Fruit fly (Drosophila melanogaster) whole organism, embryonic: ENCODE measurements around the gene Cpr30B.

Source experiments
- Atf-2 ChIP-seq: fragments of 200-800 bp; sonication (Bioruptor generic); optimal IDR thresholded peaks from 2 replicates; lab custom pipeline; 2016; ENCODE audit warnings: missing biosample characterization, missing genetic modification characterization
- Awh ChIP-seq: fragments of 200-800 bp; sonication (Bioruptor generic); IDR thresholded peaks from 2 replicates; pipeline ENCODE4, ENCODE4 v1.3.6; 2022; ENCODE audit warnings: missing biosample characterization, missing genetic modification characterization
- Bteb2 ChIP-seq: fragments of 200-800 bp; sonication (Bioruptor generic); optimal IDR thresholded peaks from 2 replicates; lab custom pipeline; 2016; ENCODE audit warnings: missing biosample characterization, missing genetic modification characterization
- C15 ChIP-seq: fragments of 200-800 bp; sonication (Bioruptor generic); IDR thresholded peaks from 3 replicates; pipeline ENCODE4 v1.3.6; 2022; ENCODE audit warnings: missing biosample characterization, missing genetic modification characterization
- CG11247 ChIP-seq: fragments of 200-800 bp; sonication (Bioruptor generic); IDR thresholded peaks from 2 replicates; pipeline ENCODE4 v1.3.6; 2022; ENCODE audit warnings: missing biosample characterization, missing genetic modification characterization
- CG12155 ChIP-seq: fragments of 200-800 bp; sonication (Bioruptor generic); optimal IDR thresholded peaks from 3 replicates; lab custom pipeline; 2016; ENCODE audit warnings: missing biosample characterization, missing genetic modification characterization
- CG17328 ChIP-seq: fragments of 200-800 bp; sonication (Bioruptor generic); IDR thresholded peaks from 2 replicates; pipeline ENCODE4 v1.3.6; 2022; ENCODE audit warnings: missing biosample characterization, missing genetic modification characterization
- CG31441 ChIP-seq: fragments of 200-800 bp; sonication (Bioruptor generic); IDR thresholded peaks from 2 replicates; pipeline ENCODE4 v1.3.6; 2022; ENCODE audit warnings: missing biosample characterization, missing genetic modification characterization
- CG4707 ChIP-seq: fragments of 200-800 bp; sonication (Bioruptor generic); optimal IDR thresholded peaks from 2 replicates; lab custom pipeline; 2018; ENCODE audit warnings: missing biosample characterization, mild to moderate bottlenecking, missing genetic modification characterization, moderate library complexity
- CG6689 ChIP-seq: fragments of 200-800 bp; sonication (Bioruptor generic); IDR thresholded peaks from 2 replicates; pipeline ENCODE4 v1.3.6; 2022; ENCODE audit warnings: missing biosample characterization, missing genetic modification characterization
- CG6791 ChIP-seq: fragments of 200-800 bp; sonication (Bioruptor generic); IDR thresholded peaks from 3 replicates; pipeline ENCODE4 v1.3.6; 2022; ENCODE audit warnings: missing biosample characterization, missing genetic modification characterization; ENCODE audit not compliant: partially characterized antibody
- CG7271 ChIP-seq: fragments of 200-800 bp; sonication (Bioruptor generic); optimal IDR thresholded peaks from 2 replicates; lab custom pipeline; 2018; ENCODE audit warnings: missing biosample characterization, mild to moderate bottlenecking, missing genetic modification characterization, moderate library complexity
- CG8359 ChIP-seq: fragments of 200-800 bp; sonication (Bioruptor generic); optimal IDR thresholded peaks from 2 replicates; lab custom pipeline; 2017; ENCODE audit warnings: missing biosample characterization, mild to moderate bottlenecking, missing genetic modification characterization, borderline replicate concordance
- CG8765 ChIP-seq: fragments of 200-800 bp; sonication (Bioruptor generic); IDR thresholded peaks from 2 replicates; pipeline ENCODE4 v1.3.6; 2022; ENCODE audit warnings: missing biosample characterization, missing genetic modification characterization
- CG8924 ChIP-seq: fragments of 200-800 bp; optimal IDR thresholded peaks from 3 replicates; lab custom pipeline; 2019; ENCODE audit warnings: missing biosample characterization, mild to moderate bottlenecking, missing genetic modification characterization, moderate library complexity
- CG9215 ChIP-seq: fragments of 200-800 bp; sonication (Bioruptor generic); IDR thresholded peaks from 2 replicates; pipeline ENCODE4 v1.3.6; 2022; ENCODE audit warnings: missing biosample characterization, missing genetic modification characterization
- CG9817 ChIP-seq: fragments of 200-800 bp; sonication (Bioruptor generic); optimal IDR thresholded peaks from 2 replicates; lab custom pipeline; 2018; ENCODE audit warnings: missing biosample characterization, mild to moderate bottlenecking, missing genetic modification characterization, moderate library complexity
- CG9876 ChIP-seq: fragments of 200-800 bp; sonication (Bioruptor generic); optimal IDR thresholded peaks from 2 replicates; lab custom pipeline; 2016; ENCODE audit warnings: missing biosample characterization, missing genetic modification characterization
- CoRest ChIP-seq: fragments of 200-800 bp; sonication (Bioruptor generic); optimal IDR thresholded peaks from 3 replicates; lab custom pipeline; 2018; ENCODE audit warnings: missing biosample characterization, mild to moderate bottlenecking, missing genetic modification characterization, moderate library complexity
- CrebB ChIP-seq: fragments of 200-800 bp; sonication (Bioruptor generic); optimal IDR thresholded peaks from 3 replicates; lab custom pipeline; 2018; ENCODE audit warnings: missing biosample characterization, mild to moderate bottlenecking, missing genetic modification characterization
- D ChIP-seq, 2 experiments: fragments of 200-800 bp in 1 of 2; fragments of >200 bp in 1 of 2; sonication (Bioruptor generic) in 1 of 2; optimal IDR thresholded peaks; 2 replicates in 1 of 2; 3 replicates in 1 of 2; lab custom pipeline; 2017; ENCODE audit warnings: mild to moderate bottlenecking in 1 of 2, missing biosample characterization in 1 of 2, missing genetic modification characterization in 1 of 2, missing genetic modification reagents in 1 of 2
- D19A ChIP-seq: fragments of 200-800 bp; optimal IDR thresholded peaks from 3 replicates; lab custom pipeline; 2019; ENCODE audit warnings: missing biosample characterization, mild to moderate bottlenecking, missing genetic modification characterization, moderate library complexity
- D19B ChIP-seq: fragments of 200-800 bp; sonication (Bioruptor generic); optimal IDR thresholded peaks from 2 replicates; lab custom pipeline; 2017; ENCODE audit warnings: missing biosample characterization, mild to moderate bottlenecking, missing genetic modification characterization
- Fer3 ChIP-seq: fragments of 200-800 bp; sonication (Bioruptor generic); optimal IDR thresholded peaks from 2 replicates; lab custom pipeline; 2018; ENCODE audit warnings: missing biosample characterization, mild to moderate bottlenecking, missing genetic modification characterization, moderate library complexity
- HLHmδ ChIP-seq: fragments of 200-800 bp; sonication (Bioruptor generic); optimal IDR thresholded peaks from 2 replicates; lab custom pipeline; 2018; ENCODE audit warnings: missing biosample characterization, mild to moderate bottlenecking, missing genetic modification characterization, moderate library complexity
- Jarid2 ChIP-seq: fragments of 200-800 bp; sonication (Bioruptor generic); optimal IDR thresholded peaks from 3 replicates; lab custom pipeline; 2017; ENCODE audit warnings: mild to moderate bottlenecking, missing biosample characterization, missing genetic modification reagents, missing genetic modification characterization
- NC2β ChIP-seq: fragments of 200-800 bp; sonication (Bioruptor generic); optimal IDR thresholded peaks from 2 replicates; lab custom pipeline; 2016; ENCODE audit warnings: missing biosample characterization, missing genetic modification characterization
- Oaz ChIP-seq: fragments of 200-800 bp; sonication (Bioruptor generic); IDR thresholded peaks from 2 replicates; pipeline ENCODE4 v1.3.6; 2022; ENCODE audit warnings: missing biosample characterization, missing genetic modification characterization
- Poxn ChIP-seq: fragments of 200-800 bp; sonication (Bioruptor generic); IDR thresholded peaks from 2 replicates; pipeline ENCODE4 v1.3.6; 2022; ENCODE audit warnings: missing biosample characterization, missing genetic modification characterization
- Scr ChIP-seq: fragments of 200-800 bp; sonication (Bioruptor generic); IDR thresholded peaks from 2 replicates; pipeline ENCODE4 v1.3.6; 2022; ENCODE audit warnings: missing biosample characterization, missing genetic modification characterization; ENCODE audit not compliant: partially characterized antibody
- Sin3A ChIP-seq: fragments of >200 bp; optimal IDR thresholded peaks from 2 replicates; lab custom pipeline; 2018
- Sox102F ChIP-seq: fragments of 200-800 bp; sonication (Bioruptor generic); optimal IDR thresholded peaks from 2 replicates; lab custom pipeline; 2018; ENCODE audit warnings: missing biosample characterization, mild to moderate bottlenecking, missing genetic modification characterization, moderate library complexity
- ab ChIP-seq: fragments of 200-800 bp; sonication (Bioruptor generic); optimal IDR thresholded peaks from 2 replicates; lab custom pipeline; 2016; ENCODE audit warnings: missing biosample characterization, missing genetic modification characterization
- abd-A ChIP-seq: fragments of 200-800 bp; sonication (Bioruptor generic); optimal IDR thresholded peaks from 3 replicates; lab custom pipeline; 2019; ENCODE audit warnings: missing biosample characterization, mild to moderate bottlenecking, missing genetic modification characterization, moderate library complexity
- corto ChIP-seq: fragments of 200-800 bp; sonication (Bioruptor generic); optimal IDR thresholded peaks from 2 replicates; lab custom pipeline; 2016; ENCODE audit warnings: missing biosample characterization, mild to moderate bottlenecking, missing genetic modification characterization, moderate library complexity
- da ChIP-seq: fragments of 200-800 bp; sonication (Bioruptor generic); optimal IDR thresholded peaks from 2 replicates; lab custom pipeline; 2016; ENCODE audit warnings: missing biosample characterization, missing genetic modification characterization
- eyg ChIP-seq: fragments of 200-800 bp; sonication (Bioruptor generic); optimal IDR thresholded peaks from 3 replicates; lab custom pipeline; 2016; ENCODE audit warnings: missing biosample characterization, missing genetic modification characterization
- grau ChIP-seq: fragments of 200-800 bp; optimal IDR thresholded peaks from 3 replicates; lab custom pipeline; 2019; ENCODE audit warnings: missing biosample characterization, mild to moderate bottlenecking, missing genetic modification characterization, moderate library complexity
- gsb-n ChIP-seq: fragments of 200-800 bp; sonication (Bioruptor generic); optimal IDR thresholded peaks from 3 replicates; lab custom pipeline; 2018; ENCODE audit warnings: missing biosample characterization, mild to moderate bottlenecking, missing genetic modification characterization
- gt ChIP-seq: fragments of 200-800 bp; sonication (Bioruptor generic); IDR thresholded peaks from 2 replicates; pipeline ENCODE4 v1.3.6; 2022; ENCODE audit warnings: missing biosample characterization, missing genetic modification characterization
- h ChIP-seq: fragments of >200 bp; optimal IDR thresholded peaks from 2 replicates; lab custom pipeline; 2017
- hkb ChIP-seq, 2 experiments: fragments of 200-800 bp in 1 of 2; fragments of >200 bp in 1 of 2; sonication (Bioruptor generic) in 1 of 2; IDR thresholded peaks in 1 of 2; optimal IDR thresholded peaks in 1 of 2; 2 replicates each; pipeline versions ENCODE4 v1.3.6 to Lab custom; 2017 to 2022; ENCODE audit warnings: missing biosample characterization in 1 of 2, missing genetic modification characterization in 1 of 2
- lmd ChIP-seq: fragments of 200-800 bp; sonication (Bioruptor generic); IDR thresholded peaks from 2 replicates; pipeline ENCODE4 v1.3.6; 2022; ENCODE audit warnings: missing biosample characterization, missing genetic modification characterization
- nom ChIP-seq: fragments of 200-800 bp; sonication (Bioruptor generic); optimal IDR thresholded peaks from 2 replicates; lab custom pipeline; 2017; ENCODE audit warnings: missing biosample characterization, missing genetic modification characterization, mild to moderate bottlenecking, moderate library complexity, missing genetic modification reagents
- phol ChIP-seq: fragments of 200-800 bp; sonication (Bioruptor generic); optimal IDR thresholded peaks from 3 replicates; lab custom pipeline; 2018; ENCODE audit warnings: missing biosample characterization, mild to moderate bottlenecking, missing genetic modification characterization, moderate library complexity
- psq ChIP-seq: fragments of 200-800 bp; sonication (Bioruptor generic); optimal IDR thresholded peaks from 2 replicates; lab custom pipeline; 2017; ENCODE audit warnings: missing biosample characterization, missing genetic modification characterization
- sim ChIP-seq: fragments of 200-800 bp; sonication (Bioruptor generic); IDR thresholded peaks from 2 replicates; pipeline ENCODE4 v1.3.6; 2022; ENCODE audit warnings: missing biosample characterization, missing genetic modification characterization
- tin ChIP-seq: fragments of 200-800 bp; sonication (Bioruptor generic); optimal IDR thresholded peaks from 3 replicates; lab custom pipeline; 2016; ENCODE audit warnings: missing biosample characterization, missing genetic modification characterization
- tna ChIP-seq: fragments of 200-800 bp; sonication (Bioruptor generic); IDR thresholded peaks from 2 replicates; pipeline ENCODE4 v1.3.6; 2022; ENCODE audit warnings: missing biosample characterization, missing genetic modification characterization; ENCODE audit not compliant: partially characterized antibody
- trem ChIP-seq: fragments of 200-800 bp; optimal IDR thresholded peaks from 3 replicates; lab custom pipeline; 2019; ENCODE audit warnings: missing biosample characterization, mild to moderate bottlenecking, missing genetic modification characterization, moderate library complexity
- zen2 ChIP-seq: fragments of 200-800 bp; sonication (Bioruptor generic); IDR thresholded peaks from 3 replicates; pipeline ENCODE4 v1.3.6; 2022; ENCODE audit warnings: missing biosample characterization, missing genetic modification characterization; ENCODE audit not compliant: partially characterized antibody

The Cpr30B gene

dm6 chr2L:9585942-9586341 is 43.3 kb downstream of the Cpr30B start (continued):
- no peak for TF ChIP-seq CG11247 (GFP tag; lab: Robert Waterston, UW)
- no peak for TF ChIP-seq gsb-n
- TF ChIP-seq tin (GFP tag; lab: Kevin White, UChicago): no peak
- TF ChIP-seq Oaz (GFP tag; lab: Robert Waterston, UW): no peak
- TF ChIP-seq HLHmδ (GFP tag; lab: Kevin White, UChicago): no peak
- TF ChIP-seq CG9876 (GFP tag; lab: Kevin White, UChicago): no peak
- TF ChIP-seq Bteb2: no peak
- TF ChIP-seq Poxn: no peak
- peak; percentile 62 for TF ChIP-seq CG31441 (GFP tag; lab: Robert Waterston, UW)
- TF ChIP-seq Scr: no peak
- TF ChIP-seq CG8924 (tag; lab: Kevin White, UChicago): peak; percentile 41
- no peak for TF ChIP-seq lmd (GFP tag; lab: Robert Waterston, UW)
- no peak for TF ChIP-seq Sox102F (GFP tag; lab: Kevin White, UChicago)
- TF ChIP-seq grau (tag; lab: Kevin White, UChicago): no peak
- no peak for TF ChIP-seq CG9215 (GFP tag; lab: Robert Waterston, UW)
- TF ChIP-seq Sin3A (lab: Kevin White, UChicago): no peak
- no peak for TF ChIP-seq ab
- TF ChIP-seq sim (GFP tag; lab: Robert Waterston, UW): no peak
- no peak for TF ChIP-seq eyg (GFP tag; lab: Kevin White, UChicago)
- TF ChIP-seq nom (GFP tag; lab: Kevin White, UChicago): no peak
- no peak for TF ChIP-seq Fer3
- no peak for TF ChIP-seq D (optimal IDR thresholded peaks at IDR 0.05; lab: Kevin White, UChicago)
- TF ChIP-seq D (GFP tag; optimal IDR thresholded peaks at IDR 0.05; lab: Kevin White, UChicago): peak; percentile 21
- peak; percentile 55 for TF ChIP-seq phol (tag; lab: Kevin White, UChicago)
- TF ChIP-seq D19B (GFP tag; lab: Kevin White, UChicago): no peak
- TF ChIP-seq gt: no peak
- peak; percentile 32 for TF ChIP-seq D19A (tag; lab: Kevin White, UChicago)
- no peak for TF ChIP-seq CG12155 (GFP tag; lab: Kevin White, UChicago)
- TF ChIP-seq CG8765: no peak
- TF ChIP-seq CG6791: no peak
- peak; percentile 73 for TF ChIP-seq CG17328 (GFP tag; lab: Robert Waterston, UW)
- TF ChIP-seq zen2 (GFP tag; lab: Robert Waterston, UW): no peak
- TF ChIP-seq corto (GFP tag; lab: Kevin White, UChicago): no peak
- TF ChIP-seq CG8359: no peak
- TF ChIP-seq h (lab: Kevin White, UChicago): no peak
- TF ChIP-seq Atf-2 (GFP tag; lab: Kevin White, UChicago): no peak
- no peak for TF ChIP-seq abd-A (tag; lab: Kevin White, UChicago)
- no peak for TF ChIP-seq NC2β (GFP tag; lab: Kevin White, UChicago)
- no peak for TF ChIP-seq CG9817
- TF ChIP-seq CG4707 (GFP tag; lab: Kevin White, UChicago): no peak
- no peak for TF ChIP-seq hkb (optimal IDR thresholded peaks at IDR 0.05; lab: Kevin White, UChicago)
- TF ChIP-seq hkb (GFP tag; IDR thresholded peaks at IDR 0.05; lab: Robert Waterston, UW): no peak
- no peak for TF ChIP-seq C15 (GFP tag; lab: Robert Waterston, UW)
- TF ChIP-seq Awh (GFP tag; lab: Robert Waterston, UW): no peak
- no peak for TF ChIP-seq psq (GFP tag; lab: Kevin White, UChicago)
- peak; percentile 52 for TF ChIP-seq CG6689 (GFP tag; lab: Robert Waterston, UW)
- TF ChIP-seq CrebB (tag; lab: Kevin White, UChicago): no peak
- TF ChIP-seq CoRest (tag; lab: Kevin White, UChicago): peak; percentile 8
- no peak for TF ChIP-seq da
- no peak for TF ChIP-seq CG7271
- no peak for TF ChIP-seq tna (GFP tag; lab: Robert Waterston, UW)
- peak; percentile 36 for TF ChIP-seq trem
- TF ChIP-seq Jarid2 (GFP tag; lab: Kevin White, UChicago): no peak
